Worm (Caenorhabditis elegans): ENCODE measurements around the gene gyg-2.

DNA sequence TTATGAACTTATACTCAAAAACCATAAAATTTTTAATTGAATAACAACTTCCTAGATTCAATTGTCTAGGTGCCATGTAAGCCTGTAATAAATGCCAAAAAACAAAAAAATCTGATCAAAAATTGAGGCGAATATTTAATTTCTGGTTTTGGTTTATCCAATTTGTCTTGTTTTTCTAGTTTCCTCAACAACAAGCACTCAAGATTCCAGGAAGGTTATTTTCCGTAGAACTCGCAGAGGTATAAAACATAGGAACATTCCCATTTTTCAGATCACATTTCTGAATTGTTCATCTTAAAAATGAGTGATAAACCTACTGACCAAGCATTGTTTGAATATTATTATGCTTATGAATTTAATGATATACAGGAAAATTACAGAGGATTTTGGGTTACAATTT is 48.9 kb downstream of the gyg-2 start, which contains the start of gene srw-41:
- TF ChIP-seq nhr-77 (tag; optimal IDR thresholded peaks at IDR 0.05) (no peak), skn-1 (tag; optimal IDR thresholded peaks at IDR 0.05) (no peak), unc-130 (GFP tag; optimal IDR thresholded peaks at IDR 0.05) (no peak), ztf-11 (tag; optimal IDR thresholded peaks at IDR 0.05) (no peak), saeg-2 (GFP tag; IDR thresholded peaks at IDR 0.05) (no peak), ceh-28 (tag; optimal IDR thresholded peaks at IDR 0.05) (no peak), ama-1 (optimal IDR thresholded peaks at IDR 0.05) (no peak), lin-15B (tag; optimal IDR thresholded peaks at IDR 0.05) (no peak), egl-27 (tag; optimal IDR thresholded peaks at IDR 0.05) (no peak)

All from whole organism, L4 larva.